Fruit fly (Drosophila melanogaster) Kc167 (cell line): Measurements from ENCODE around the gene Desat2.

Experiments
- Sin3A ChIP-seq: fragments of >200 bp; optimal IDR thresholded peaks from 2 replicates; lab custom pipeline; 2018; ENCODE audit warnings: missing external identifiers
- h ChIP-seq: fragments of >200 bp; optimal IDR thresholded peaks from 3 replicates; lab custom pipeline; 2018; ENCODE audit warnings: missing external identifiers
- psq ChIP-seq: fragments of >200 bp; optimal IDR thresholded peaks from 2 replicates; lab custom pipeline; 2017; ENCODE audit warnings: missing external identifiers

- TF ChIP-seq Sin3A (lab: Kevin White, UChicago) (no peak), h (lab: Kevin White, UChicago) (no peak), psq (lab: Kevin White, UChicago) (no peak)
Measured at dm6 chr3R:12449617-12450242, 13.7 kb downstream of the Desat2 start.
